Fruit fly (Drosophila melanogaster): Measurements from ENCODE around the gene CG9902.

The CG9902 gene

dm6 chrX:16570572-16571224 lies 23.4 kb upstream of the CG9902 start:
- TF ChIP-seq CG7101 (tag; optimal IDR thresholded peaks at IDR 0.05) (no peak), kay (GFP tag; ENCODE audit: borderline replicate concordance) (peak; percentile 72)

dm6 chrX:16565377-16565776 lies 18.1 kb upstream of the CG9902 start:
- no peak for TF ChIP-seq CG12768 (GFP tag; optimal IDR thresholded peaks at IDR 0.05)
- TF ChIP-seq Hr96 (GFP tag; optimal IDR thresholded peaks at IDR 0.05): no peak
- TF ChIP-seq kay (GFP tag; ENCODE audit: borderline replicate concordance): peak; percentile 39
- TF ChIP-seq CG5204 (GFP tag; optimal IDR thresholded peaks at IDR 0.05): no peak
- no peak for TF ChIP-seq CG1620 (GFP tag; optimal IDR thresholded peaks at IDR 0.05)
- no peak for TF ChIP-seq CG7045 (GFP tag; optimal IDR thresholded peaks at IDR 0.05)
- TF ChIP-seq pad (GFP tag; optimal IDR thresholded peaks at IDR 0.05): no peak
- no peak for TF ChIP-seq Crg-1 (GFP tag; optimal IDR thresholded peaks at IDR 0.05)
- TF ChIP-seq Mnt (GFP tag; optimal IDR thresholded peaks at IDR 0.05): no peak

DNA sequence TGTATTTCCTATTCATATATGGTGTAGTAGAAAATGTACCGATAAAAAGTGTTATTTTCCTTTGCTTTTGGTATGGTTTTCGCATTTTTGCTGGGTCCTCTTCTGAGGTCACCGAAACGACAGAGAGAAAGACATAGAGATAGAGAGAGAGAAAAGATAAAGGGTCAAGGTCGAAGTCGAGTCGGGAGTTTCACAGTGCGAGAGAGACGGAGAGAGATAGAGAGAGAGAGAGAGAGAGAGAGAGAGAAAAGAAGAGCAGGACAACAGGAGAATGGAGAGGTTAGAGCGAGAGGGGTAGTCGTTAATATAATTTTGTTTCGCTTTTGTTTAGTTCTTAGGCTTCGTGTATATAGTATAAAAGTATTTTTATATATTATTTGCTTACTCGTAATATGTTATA lies 14.9 kb upstream of the CG9902 start:
- TF ChIP-seq Clk (GFP tag; optimal IDR thresholded peaks at IDR 0.05) (no peak), CG7101 (tag; optimal IDR thresholded peaks at IDR 0.05) (no peak), toe (GFP tag; optimal IDR thresholded peaks at IDR 0.05) (no peak), Mnt (GFP tag; optimal IDR thresholded peaks at IDR 0.05) (no peak), tj (GFP tag; optimal IDR thresholded peaks at IDR 0.05) (no peak), CG1620 (GFP tag; optimal IDR thresholded peaks at IDR 0.05) (no peak), ovo (GFP tag; optimal IDR thresholded peaks at IDR 0.05) (no peak), CG7045 (GFP tag; optimal IDR thresholded peaks at IDR 0.05) (no peak), pad (GFP tag; optimal IDR thresholded peaks at IDR 0.05) (no peak), CG5204 (GFP tag; optimal IDR thresholded peaks at IDR 0.05) (no peak), cnc (optimal IDR thresholded peaks at IDR 0.05) (no peak), CG11617 (GFP tag; optimal IDR thresholded peaks at IDR 0.05) (no peak), cic (GFP tag; optimal IDR thresholded peaks at IDR 0.05) (no peak), Hr96 (GFP tag; optimal IDR thresholded peaks at IDR 0.05) (no peak), CG12768 (GFP tag; optimal IDR thresholded peaks at IDR 0.05) (no peak), CG14711 (tag; optimal IDR thresholded peaks at IDR 0.05) (no peak), Crg-1 (GFP tag; optimal IDR thresholded peaks at IDR 0.05) (no peak), bab1 (GFP tag; optimal IDR thresholded peaks at IDR 0.05) (no peak), kay (GFP tag; ENCODE audit: borderline replicate concordance) (no peak), CG33017 (tag; optimal IDR thresholded peaks at IDR 0.05) (no peak)

dm6 chrX:16559514-16560510 lies 12.5 kb upstream of the CG9902 start, which contains the start of gene Pp2B-14D:
TSS of gene Pp2B-14D (minus strand) at chrX:16560016.
- peak; percentile 82 for TF ChIP-seq tj (GFP tag; optimal IDR thresholded peaks at IDR 0.05)
- peak; percentile 11 for TF ChIP-seq CG14711 (tag; optimal IDR thresholded peaks at IDR 0.05)
- no peak for TF ChIP-seq Hr96 (GFP tag; optimal IDR thresholded peaks at IDR 0.05)
- TF ChIP-seq Crg-1 (GFP tag; optimal IDR thresholded peaks at IDR 0.05): peak; percentile 42
- TF ChIP-seq cic (GFP tag; optimal IDR thresholded peaks at IDR 0.05): peak; percentile 47
- peak; percentile 58 for TF ChIP-seq CG11617 (GFP tag; optimal IDR thresholded peaks at IDR 0.05)
- no peak for TF ChIP-seq ovo (GFP tag; optimal IDR thresholded peaks at IDR 0.05)
- no peak for TF ChIP-seq toe (GFP tag; optimal IDR thresholded peaks at IDR 0.05)
- TF ChIP-seq CG7101 (tag; optimal IDR thresholded peaks at IDR 0.05): peak; percentile 58
- TF ChIP-seq CG33017 (tag; optimal IDR thresholded peaks at IDR 0.05): no peak
- TF ChIP-seq bab1 (GFP tag; optimal IDR thresholded peaks at IDR 0.05): peak; percentile 52
- TF ChIP-seq pad (GFP tag; optimal IDR thresholded peaks at IDR 0.05): peak; percentile 28
- TF ChIP-seq Clk (GFP tag; optimal IDR thresholded peaks at IDR 0.05): no peak
- TF ChIP-seq CG1620 (GFP tag; optimal IDR thresholded peaks at IDR 0.05): peak; percentile 12
- peak; percentile 3 for TF ChIP-seq CG12768 (GFP tag; optimal IDR thresholded peaks at IDR 0.05)

dm6 chrX:16553542-16554182 lies 6.3 kb upstream of the CG9902 start, which contains the start of gene Arp2:
TSS of gene Arp2 (minus strand) at chrX:16553968.
- no peak for TF ChIP-seq CG5204 (GFP tag; optimal IDR thresholded peaks at IDR 0.05)
- TF ChIP-seq CG12768 (GFP tag; optimal IDR thresholded peaks at IDR 0.05): no peak
- no peak for TF ChIP-seq kay (GFP tag; ENCODE audit: borderline replicate concordance)
- TF ChIP-seq pad (GFP tag; optimal IDR thresholded peaks at IDR 0.05): no peak
- TF ChIP-seq Clk (GFP tag; optimal IDR thresholded peaks at IDR 0.05): no peak
- TF ChIP-seq Hr96 (GFP tag; optimal IDR thresholded peaks at IDR 0.05): no peak

- TF ChIP-seq ovo (GFP tag; optimal IDR thresholded peaks at IDR 0.05): peak; percentile 45
- no peak for TF ChIP-seq CG12768 (GFP tag; optimal IDR thresholded peaks at IDR 0.05)
- peak; percentile 46 for TF ChIP-seq tj (GFP tag; optimal IDR thresholded peaks at IDR 0.05)
- TF ChIP-seq cic (GFP tag; optimal IDR thresholded peaks at IDR 0.05): peak; percentile 44
Measured at dm6 chrX:16552968-16553417, 5.7 kb upstream of the CG9902 start.

Data from whole organism, adult.